Worm (Caenorhabditis elegans) whole organism, mixed stage, embryonic: ENCODE data around the gene sru-45.

ENCODE experiments used
- blmp-1 ChIP-seq: fragments of 150-350 bp; optimal IDR thresholded peaks from 2 replicates; lab custom pipeline; 2014; ENCODE audit warnings: missing biosample characterization, missing genetic modification characterization
- ceh-43 ChIP-seq: fragments of 200-800 bp; sonication (Bioruptor generic); optimal IDR thresholded peaks from 2 replicates; lab custom pipeline; 2018; ENCODE audit warnings: mild to moderate bottlenecking, missing genetic modification characterization, moderate library complexity, missing compliant biosample characterization
- elt-3 ChIP-seq: fragments of 150-350 bp; optimal IDR thresholded peaks from 2 replicates; lab custom pipeline; 2014; ENCODE audit warnings: missing biosample characterization, missing genetic modification characterization
- nhr-12 ChIP-seq: fragments of 150-350 bp; optimal IDR thresholded peaks from 2 replicates; lab custom pipeline; 2014; ENCODE audit warnings: missing biosample characterization, missing genetic modification characterization
- pha-4 ChIP-seq: fragments of 150-350 bp; optimal IDR thresholded peaks from 2 replicates; lab custom pipeline; 2018; ENCODE audit warnings: missing biosample characterization, missing genetic modification reagents, missing genetic modification characterization
- unc-39 ChIP-seq: fragments of 150-350 bp; optimal IDR thresholded peaks from 2 replicates; lab custom pipeline; 2014; ENCODE audit warnings: missing biosample characterization, missing genetic modification characterization
- unc-62 ChIP-seq: fragments of 150-350 bp; optimal IDR thresholded peaks from 2 replicates; lab custom pipeline; 2014; ENCODE audit warnings: missing biosample characterization, missing genetic modification reagents, missing genetic modification characterization
- ztf-11 ChIP-seq: fragments of 150-350 bp; optimal IDR thresholded peaks from 2 replicates; lab custom pipeline; 2014; ENCODE audit warnings: missing biosample characterization, missing genetic modification characterization

ce11 chrV:16536701-16537100 is 29.0 kb upstream of the sru-45 start, which contains the start of gene Y32B12B.1:
- no peak for TF ChIP-seq unc-39
- no peak for TF ChIP-seq elt-3 (tag; lab: Kevin White, UChicago)
- TF ChIP-seq ceh-43 (GFP tag; lab: Kevin White, UChicago) = no peak
- TF ChIP-seq ztf-11 (tag; lab: Kevin White, UChicago) = no peak
- TF ChIP-seq blmp-1 = no peak
- no peak for TF ChIP-seq unc-62
- TF ChIP-seq nhr-12 = no peak
- no peak for TF ChIP-seq pha-4 (tag; lab: Kevin White, UChicago)
